Fruit fly (Drosophila melanogaster): ENCODE data around the gene CG16721.

Gene CG16721

DNA sequence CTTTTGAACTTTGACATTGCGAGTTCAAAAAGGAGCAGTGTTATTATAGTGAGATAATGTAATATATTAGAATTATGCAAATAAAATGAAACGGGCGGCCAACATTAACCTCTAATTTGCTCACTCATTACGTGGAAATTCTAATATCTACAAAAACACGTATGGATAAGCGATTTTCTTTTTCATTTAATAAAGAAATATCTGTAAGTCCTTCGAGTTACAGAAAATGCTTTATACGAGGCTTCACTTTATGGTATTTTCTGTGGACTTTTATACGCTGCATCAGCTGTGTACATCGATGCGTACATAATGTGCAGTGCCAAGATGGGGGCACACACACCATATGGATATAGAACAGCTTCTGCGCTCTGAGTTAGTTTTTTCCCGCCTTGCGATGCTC is 6.3 kb downstream of the CG16721 start:
- TF ChIP-seq CTCF (optimal IDR thresholded peaks at IDR 0.05) (no peak), CG8478 (optimal IDR thresholded peaks at IDR 0.05) (no peak)

DNA sequence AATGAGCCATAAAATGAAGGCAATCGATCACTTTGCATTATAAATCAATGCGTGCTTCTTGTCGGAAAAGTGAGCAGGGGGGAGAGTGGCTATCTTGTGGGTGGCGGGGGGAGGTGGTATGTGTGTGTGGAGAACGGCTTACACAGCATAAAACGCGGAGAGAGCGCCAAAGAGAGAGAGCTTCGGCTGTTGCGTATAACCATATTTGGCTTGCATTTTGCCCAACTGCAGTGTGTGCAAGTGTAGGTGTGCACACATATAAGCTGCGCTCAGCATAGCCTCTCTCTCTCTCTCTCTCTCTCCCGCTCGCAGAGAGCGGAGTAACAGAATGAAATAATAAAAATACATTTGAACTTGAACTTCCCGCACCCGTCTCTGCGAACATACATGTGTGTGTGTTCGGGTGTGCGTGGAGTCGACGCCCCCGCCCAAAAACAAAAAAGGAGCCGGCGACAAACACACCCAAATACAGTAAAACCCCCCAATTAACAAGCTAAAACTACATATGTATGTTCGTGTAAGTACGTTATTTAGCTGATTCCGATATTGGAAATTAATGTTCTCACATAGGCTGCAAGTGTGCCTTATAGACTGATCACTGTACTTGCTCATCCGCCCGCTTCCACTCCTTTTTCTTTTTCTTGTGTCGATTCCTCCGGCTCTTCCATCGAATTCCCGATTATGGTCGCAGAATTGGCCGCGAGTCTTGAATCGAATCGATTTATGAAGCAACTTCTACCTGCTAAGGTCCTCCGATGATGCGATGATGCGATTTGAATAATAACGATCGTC is 7.3 kb downstream of the CG16721 start:
- TF ChIP-seq CG8478 (optimal IDR thresholded peaks at IDR 0.05) (no peak), CTCF (optimal IDR thresholded peaks at IDR 0.05) (no peak)

dm6 chrX:5888260-5888659 is 8.6 kb downstream of the CG16721 start:
- TF ChIP-seq CG8478 (optimal IDR thresholded peaks at IDR 0.05) (no peak), CTCF (optimal IDR thresholded peaks at IDR 0.05) (no peak)

DNA sequence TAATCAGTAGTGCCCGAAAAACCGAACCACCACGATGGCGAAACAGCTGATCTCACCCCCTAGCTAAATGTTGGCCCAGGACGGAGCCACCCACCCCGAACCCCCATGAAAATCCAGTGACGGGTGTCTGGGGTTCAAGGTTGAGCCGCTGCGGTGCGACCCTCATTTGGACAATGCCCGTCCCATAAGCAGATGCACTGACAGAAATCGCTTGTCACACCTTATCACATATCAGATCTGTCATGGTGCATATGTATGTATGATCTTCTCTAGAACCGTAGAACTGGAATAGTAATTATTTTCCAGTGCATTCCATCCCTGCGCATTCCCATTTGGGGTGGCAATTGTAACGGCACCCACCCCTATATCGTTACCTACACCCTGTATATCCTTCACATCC is 9.3 kb downstream of the CG16721 start:
- TF ChIP-seq CG8478 (optimal IDR thresholded peaks at IDR 0.05) (no peak), CTCF (optimal IDR thresholded peaks at IDR 0.05) (no peak)

dm6 chrX:5891666-5892444 is 12.2 kb downstream of the CG16721 start:
- TF ChIP-seq CTCF (optimal IDR thresholded peaks at IDR 0.05) (no peak), CG8478 (optimal IDR thresholded peaks at IDR 0.05) (no peak)

DNA sequence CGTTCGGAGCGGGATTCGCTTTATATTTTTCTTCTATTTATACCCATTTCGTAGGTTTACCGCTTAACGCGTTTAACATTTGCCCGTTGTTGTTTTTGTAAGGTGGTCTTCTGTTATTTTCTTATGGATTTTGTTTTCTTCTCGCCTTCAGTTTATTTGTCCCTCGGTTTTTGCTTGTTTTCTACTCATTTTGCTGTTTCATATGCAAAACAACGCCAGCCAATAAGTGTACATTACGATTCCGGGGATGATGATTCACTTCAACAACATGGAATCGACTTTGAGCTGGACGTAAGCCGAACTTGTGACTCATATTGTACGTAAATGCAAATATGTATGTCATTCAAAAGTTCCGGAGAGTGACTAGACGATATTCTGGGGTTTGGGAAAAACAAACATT is 12.8 kb downstream of the CG16721 start:
- no peak for TF ChIP-seq CG8478 (optimal IDR thresholded peaks at IDR 0.05)
- TF ChIP-seq CTCF (optimal IDR thresholded peaks at IDR 0.05): no peak

DNA sequence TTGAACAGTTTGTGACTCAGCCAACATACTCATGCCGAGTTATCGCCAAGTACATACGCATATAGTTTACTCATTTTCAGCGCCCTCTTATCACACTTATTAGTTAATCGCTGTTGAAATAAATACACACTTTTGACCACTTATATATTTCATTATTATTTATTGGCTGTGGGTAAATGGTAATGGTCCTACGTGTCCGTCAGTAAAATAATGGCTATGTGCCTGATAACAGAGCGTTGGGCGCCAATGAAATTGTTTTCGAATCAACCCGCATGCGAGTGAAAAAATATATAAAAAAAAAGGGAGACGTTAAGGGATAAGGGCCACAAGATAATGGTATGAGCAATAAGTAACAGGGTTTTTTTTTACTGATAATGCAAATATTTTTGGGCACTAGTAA is 13.5 kb downstream of the CG16721 start:
- TF ChIP-seq CG8478 (optimal IDR thresholded peaks at IDR 0.05) (no peak), CTCF (optimal IDR thresholded peaks at IDR 0.05) (no peak)

dm6 chrX:5894529-5895487 is 15.1 kb downstream of the CG16721 start:
- TF ChIP-seq CG8478 (optimal IDR thresholded peaks at IDR 0.05) (no peak), CTCF (optimal IDR thresholded peaks at IDR 0.05) (no peak)

dm6 chrX:5895821-5896550 is 16.3 kb downstream of the CG16721 start:
- TF ChIP-seq CG8478 (optimal IDR thresholded peaks at IDR 0.05) (no peak), CTCF (optimal IDR thresholded peaks at IDR 0.05) (no peak)

- no peak for TF ChIP-seq CG8478 (optimal IDR thresholded peaks at IDR 0.05)
- TF ChIP-seq CTCF (optimal IDR thresholded peaks at IDR 0.05): no peak
Observed at dm6 chrX:5896809-5897700, 17.4 kb downstream of the CG16721 start.

DNA sequence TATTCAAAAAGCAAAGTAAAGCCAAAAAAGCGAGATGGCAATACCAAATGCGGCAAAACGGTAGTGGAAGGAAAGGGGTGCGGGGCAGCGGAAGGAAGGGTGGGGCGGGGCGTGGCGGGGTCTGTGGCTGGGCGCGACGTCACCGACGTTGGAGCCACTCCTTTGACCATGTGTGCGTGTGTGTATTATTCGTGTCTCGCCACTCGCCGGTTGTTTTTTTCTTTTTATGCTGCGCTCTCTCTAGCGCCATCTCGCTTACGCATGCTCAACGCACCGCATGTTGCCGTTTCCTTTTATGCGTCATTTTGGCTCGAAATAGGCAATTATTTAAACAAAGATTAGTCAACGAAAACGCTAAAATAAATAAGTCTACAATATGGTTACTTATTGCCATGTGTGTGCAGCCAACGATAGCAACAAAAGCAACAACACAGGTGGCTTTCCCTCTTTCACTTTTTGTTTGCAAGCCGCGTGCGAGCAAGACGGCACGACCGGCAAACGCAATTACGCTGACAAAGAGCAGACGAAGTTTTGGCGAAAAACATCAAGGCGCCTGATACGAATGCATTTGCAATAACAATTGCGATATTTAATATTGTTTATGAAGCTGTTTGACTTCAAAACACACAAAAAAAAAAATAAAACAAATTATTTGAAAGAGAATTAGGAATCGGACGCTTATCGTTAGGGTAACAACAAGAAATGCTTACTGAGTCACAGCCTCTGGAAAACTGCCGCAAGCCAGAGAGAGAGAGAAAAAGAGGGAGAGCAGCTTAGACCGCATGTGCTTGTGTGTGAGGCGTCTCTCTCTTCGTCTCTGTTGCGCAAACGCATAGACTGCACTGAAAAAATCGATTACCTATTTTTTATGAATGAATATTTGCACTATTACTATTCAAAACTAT is 19.8 kb downstream of the CG16721 start:
- TF ChIP-seq CTCF (optimal IDR thresholded peaks at IDR 0.05): no peak
- TF ChIP-seq CG8478 (optimal IDR thresholded peaks at IDR 0.05): no peak

All from S2 (cell line).